Worm (Caenorhabditis elegans): Measurements from ENCODE around the gene srh-130.

- TF ChIP-seq syd-9 (tag; optimal IDR thresholded peaks at IDR 0.05), result no peak
- TF ChIP-seq Y22D7AL.16 (tag; optimal IDR thresholded peaks at IDR 0.05), result no peak
- no peak for TF ChIP-seq ama-1 (optimal IDR thresholded peaks at IDR 0.05)
- TF ChIP-seq ceh-31 (tag; optimal IDR thresholded peaks at IDR 0.05), result no peak
- TF ChIP-seq ceh-34 (tag; optimal IDR thresholded peaks at IDR 0.05), result no peak
- TF ChIP-seq pha-4 (tag; optimal IDR thresholded peaks at IDR 0.05), result no peak
- TF ChIP-seq pax-1 (tag; optimal IDR thresholded peaks at IDR 0.05), result no peak
- no peak for TF ChIP-seq elt-2 (tag; optimal IDR thresholded peaks at IDR 0.05)
- no peak for TF ChIP-seq fkh-10 (GFP tag; optimal IDR thresholded peaks at IDR 0.05)
Observed at ce11 chrV:5144541-5144940, 6.4 kb upstream of the srh-130 start, which contains the start of gene F14F9.2.

All from whole organism, late embryonic.